Worm (Caenorhabditis elegans) whole organism, L4 larva: ENCODE measurements around the gene C44B7.11.

ENCODE experiments used
- gei-8 ChIP-seq: fragments of 200-800 bp; sonication (Bioruptor generic); optimal IDR thresholded peaks from 2 replicates; lab custom pipeline; 2018; ENCODE audit warnings: mild to moderate bottlenecking, missing genetic modification characterization, missing compliant biosample characterization
- rbr-2 ChIP-seq: sonication (generic microtip); optimal IDR thresholded peaks from 2 replicates; lab custom pipeline; 2016; ENCODE audit warnings: missing genotype, missing genetic modification characterization, missing compliant biosample characterization

- TF ChIP-seq rbr-2 (tag; lab: Kevin White, UChicago): no peak
- TF ChIP-seq gei-8 (GFP tag; lab: Kevin White, UChicago): no peak
Measured at ce11 chrII:6915875-6916274, 18.5 kb upstream of the C44B7.11 start, which contains the start of gene B0252.8.
